Worm (Caenorhabditis elegans): Measurements from ENCODE around the gene C39H7.4.

DNA sequence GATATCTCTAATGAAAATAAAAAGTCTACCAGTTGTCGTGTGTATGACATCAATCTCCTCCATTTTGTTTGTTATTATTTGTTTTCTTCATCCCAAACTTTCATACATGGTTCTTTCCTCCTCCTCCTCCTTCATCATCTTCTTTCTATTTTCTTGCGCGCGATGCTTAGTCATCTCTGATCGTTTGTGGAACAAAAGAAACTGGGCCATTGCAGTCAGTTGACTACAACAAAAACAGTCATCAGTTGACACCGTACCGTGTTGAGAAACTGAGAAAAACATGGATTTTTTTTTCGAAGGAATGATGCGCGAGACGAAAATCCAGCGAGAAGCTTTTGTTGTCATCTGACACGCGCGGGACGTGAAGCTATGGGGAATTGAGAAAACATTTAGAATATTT, 9.2 kb downstream of the C39H7.4 start:
- TF ChIP-seq tag-97 (GFP tag; IDR thresholded peaks at IDR 0.05) (no peak), ama-1 (optimal IDR thresholded peaks at IDR 0.05) (peak; percentile 40), madf-9 (GFP tag; conservative IDR thresholded peaks at IDR 0.05) (no peak), lin-13 (GFP tag; optimal IDR thresholded peaks at IDR 0.05) (no peak), jun-1 (tag; optimal IDR thresholded peaks at IDR 0.05) (no peak), ZK546.5 (tag; optimal IDR thresholded peaks at IDR 0.05) (no peak), nhr-6 (tag; optimal IDR thresholded peaks at IDR 0.05) (peak; percentile 70), egl-43 (GFP tag; IDR thresholded peaks at IDR 0.05) (no peak), T20F7.1 (GFP tag; optimal IDR thresholded peaks at IDR 0.05) (no peak), daf-19 (GFP tag; conservative IDR thresholded peaks at IDR 0.05) (no peak), unc-130 (GFP tag; optimal IDR thresholded peaks at IDR 0.05) (no peak), mdl-1 (tag; optimal IDR thresholded peaks at IDR 0.05) (peak in 1 of 2 experiments; percentile 61), ceh-28 (tag; optimal IDR thresholded peaks at IDR 0.05) (no peak), unc-39 (tag; optimal IDR thresholded peaks at IDR 0.05) (no peak)
